Worm (Caenorhabditis elegans): ENCODE measurements around the gene col-88.

DNA sequence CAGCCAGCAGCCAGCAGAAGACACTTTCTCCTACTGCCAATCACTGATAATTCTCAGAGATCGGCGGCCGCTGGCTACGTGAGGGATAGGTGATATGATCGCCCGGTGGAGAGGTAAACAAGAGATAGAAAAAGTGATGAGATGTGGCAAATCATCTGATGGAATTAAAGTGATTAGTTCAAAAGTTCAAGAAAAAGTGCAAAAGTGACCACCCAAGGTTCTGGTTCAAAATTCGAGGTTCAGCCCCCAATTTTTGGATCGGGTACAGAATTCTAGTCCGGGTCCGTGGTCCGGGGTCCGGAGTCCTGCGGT, 24.7 kb downstream of the col-88 start:
- TF ChIP-seq ZK546.5 (tag; optimal IDR thresholded peaks at IDR 0.05) (no peak), pqm-1 (tag; optimal IDR thresholded peaks at IDR 0.05) (no peak), snpc-4 (tag; optimal IDR thresholded peaks at IDR 0.05) (no peak), nhr-28 (tag; optimal IDR thresholded peaks at IDR 0.05) (no peak), pha-4 (tag; optimal IDR thresholded peaks at IDR 0.05) (no peak), fkh-10 (GFP tag; optimal IDR thresholded peaks at IDR 0.05) (no peak), hmg-11 (tag; optimal IDR thresholded peaks at IDR 0.05) (no peak), unc-62 (GFP tag; optimal IDR thresholded peaks at IDR 0.05) (no peak), nhr-12 (tag; optimal IDR thresholded peaks at IDR 0.05) (no peak)
